Fruit fly (Drosophila melanogaster): ENCODE results near the gene CG18418.

The CG18418 gene

DNA sequence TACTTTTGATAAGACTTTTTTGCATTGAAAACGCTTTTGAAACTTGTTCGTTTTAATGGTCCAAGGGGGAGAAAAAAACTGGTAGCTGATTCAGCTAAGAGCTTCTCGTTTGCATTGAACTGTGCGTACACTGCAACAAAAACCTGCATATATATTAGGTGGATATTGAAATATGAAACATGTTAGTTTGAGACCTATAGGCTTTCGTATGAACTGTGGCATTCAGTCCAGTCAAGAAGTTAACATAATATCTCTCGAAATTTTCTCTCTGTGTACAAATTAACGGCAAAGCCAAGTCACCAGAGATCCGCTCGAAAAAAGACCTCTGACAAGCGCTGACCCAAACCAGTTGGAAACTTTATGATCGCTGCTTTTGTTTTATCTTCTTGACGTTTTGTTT, 8.2 kb upstream of the CG18418 start (continued):
- TF ChIP-seq YL-1 (GFP tag; optimal IDR thresholded peaks at IDR 0.05) (peak; percentile 32), jing (GFP tag; optimal IDR thresholded peaks at IDR 0.05) (peak; percentile 72), sr (GFP tag; IDR thresholded peaks at IDR 0.05) (peak; percentile 58; the same call in 1 of the 3 replicates), CG4404 (GFP tag; IDR thresholded peaks at IDR 0.05) (0 out of 2 replicates have a peak, but pooled peaks have one; percentile 38), pzg (GFP tag; optimal IDR thresholded peaks at IDR 0.05) (no peak), vfl (GFP tag; optimal IDR thresholded peaks at IDR 0.05) (peak; percentile 42), gt (GFP tag; IDR thresholded peaks at IDR 0.05) (peak; percentile 46; the same call in 1 of the 2 replicates), mld (GFP tag; IDR thresholded peaks at IDR 0.05; ENCODE audit: partially characterized antibody) (no peak), Awh (GFP tag; IDR thresholded peaks at IDR 0.05) (peak; percentile 81), CG17829 (tag; optimal IDR thresholded peaks at IDR 0.05) (peak; percentile 72), CG13894 (tag; optimal IDR thresholded peaks at IDR 0.05) (peak; percentile 52), CG9727 (GFP tag; optimal IDR thresholded peaks at IDR 0.05) (peak; percentile 61), Vsx1 (GFP tag; optimal IDR thresholded peaks at IDR 0.05) (peak; percentile 59), CG11504 (tag; optimal IDR thresholded peaks at IDR 0.05) (peak; percentile 89), tll (GFP tag; optimal IDR thresholded peaks at IDR 0.05) (no peak), CG16813 (GFP tag; IDR thresholded peaks at IDR 0.05; ENCODE audit: partially characterized antibody) (no peak), CG16815 (GFP tag; optimal IDR thresholded peaks at IDR 0.05) (peak; percentile 54), PHDP (tag; optimal IDR thresholded peaks at IDR 0.05) (peak; percentile 83), dpn (GFP tag; optimal IDR thresholded peaks at IDR 0.05) (peak; percentile 80 to 88), klu (GFP tag; IDR thresholded peaks at IDR 0.05) (peak; percentile 53; the same call in 1 of the 2 replicates), kah (GFP tag; optimal IDR thresholded peaks at IDR 0.05) (peak; percentile 67), Xbp1 (GFP tag; optimal IDR thresholded peaks at IDR 0.05) (peak; percentile 89), CG6854 (GFP tag; optimal IDR thresholded peaks at IDR 0.05) (peak; percentile 65), ato (GFP tag; IDR thresholded peaks at IDR 0.05; ENCODE audit: partially characterized antibody) (no peak), CG2678 (tag; optimal IDR thresholded peaks at IDR 0.05) (peak; percentile 80), chn (GFP tag; optimal IDR thresholded peaks at IDR 0.05) (peak; percentile 82), Dek (tag; optimal IDR thresholded peaks at IDR 0.05) (no peak), D19B (GFP tag; optimal IDR thresholded peaks at IDR 0.05) (peak; percentile 59), Neu2 (GFP tag; optimal IDR thresholded peaks at IDR 0.05; ENCODE audit: borderline replicate concordance) (no peak), TFAM (GFP tag; optimal IDR thresholded peaks at IDR 0.05) (no peak), ci (GFP tag; IDR thresholded peaks at IDR 0.05) (peak; percentile 94), Elba2 (GFP tag; optimal IDR thresholded peaks at IDR 0.05) (no peak), Jarid2 (GFP tag; optimal IDR thresholded peaks at IDR 0.05) (peak; percentile 29), CG11398 (GFP tag; optimal IDR thresholded peaks at IDR 0.05) (peak; percentile 80), CG2120 (GFP tag; optimal IDR thresholded peaks at IDR 0.05) (peak; percentile 83), Dll (GFP tag; IDR thresholded peaks at IDR 0.05; ENCODE audit: partially characterized antibody) (no peak), Sry-δ (GFP tag; optimal IDR thresholded peaks at IDR 0.05) (peak; percentile 49), CG17328 (GFP tag; IDR thresholded peaks at IDR 0.05) (peak; percentile 84), dati (GFP tag; IDR thresholded peaks at IDR 0.05) (peak; percentile 54; the same call in 1 of the 2 replicates), pfk (GFP tag; optimal IDR thresholded peaks at IDR 0.05) (no peak), CG34224 (GFP tag; IDR thresholded peaks at IDR 0.05; ENCODE audit: partially characterized antibody) (no peak), CG11560 (tag; IDR thresholded peaks at IDR 0.05) (0 out of 3 replicates have a peak, but pooled peaks have one; percentile 36), CG18011 (GFP tag; optimal IDR thresholded peaks at IDR 0.05) (peak; percentile 50), CG7786 (GFP tag; optimal IDR thresholded peaks at IDR 0.05) (peak; percentile 86), Dref (GFP tag; IDR thresholded peaks at IDR 0.05) (0 out of 2 replicates have a peak, but pooled peaks have one; percentile 19), NFAT (GFP tag; IDR thresholded peaks at IDR 0.05) (peak; percentile 88), lov (optimal IDR thresholded peaks at IDR 0.05) (no peak), lov (GFP tag; IDR thresholded peaks at IDR 0.05) (peak; percentile 80), Deaf1 (tag; optimal IDR thresholded peaks at IDR 0.05) (peak; percentile 53), CG10959 (GFP tag; IDR thresholded peaks at IDR 0.05) (peak; percentile 65; the same call in 1 of the 2 replicates)
